Worm (Caenorhabditis elegans) whole organism, early embryonic: ENCODE measurements around the gene sas-1.
A peak's percentile ranks its signal among the peaks of the same experiment; 100 is the strongest.

ENCODE experiments used
- B0310.2 ChIP-seq: sonication (generic microtip); optimal IDR thresholded peaks from 2 replicates; lab custom pipeline; 2016; ENCODE audit warnings: mild to moderate bottlenecking, missing genetic modification characterization, missing compliant biosample characterization
- F13C5.2 ChIP-seq: sonication (generic microtip); optimal IDR thresholded peaks from 2 replicates; lab custom pipeline; 2017; ENCODE audit warnings: mild to moderate bottlenecking, missing genetic modification characterization, inconsistent platforms, missing compliant biosample characterization
- aly-1 ChIP-seq: sonication (generic microtip); optimal IDR thresholded peaks from 2 replicates; lab custom pipeline; 2016; ENCODE audit warnings: missing genetic modification characterization, missing compliant biosample characterization
- ama-1 ChIP-seq: fragments of 150-350 bp; optimal IDR thresholded peaks from 2 replicates; lab custom pipeline; 2014
- ceh-13 ChIP-seq: fragments of 200-800 bp; sonication (Bioruptor generic); optimal IDR thresholded peaks from 2 replicates; lab custom pipeline; 2018; ENCODE audit warnings: mild to moderate bottlenecking, missing genetic modification characterization, missing compliant biosample characterization
- ceh-36 ChIP-seq: sonication (generic microtip); optimal IDR thresholded peaks from 2 replicates; lab custom pipeline; 2016; ENCODE audit warnings: missing genetic modification characterization, inconsistent platforms, missing compliant biosample characterization
- ets-7 ChIP-seq: sonication (generic microtip); optimal IDR thresholded peaks from 2 replicates; lab custom pipeline; 2016; ENCODE audit warnings: missing genotype, missing genetic modification characterization, missing compliant biosample characterization
- flt-1 ChIP-seq: fragments of 200-800 bp; sonication (Bioruptor generic); IDR thresholded peaks from 2 replicates; pipeline ENCODE4 v1.3.6; 2022; ENCODE audit warnings: missing genetic modification characterization, missing compliant biosample characterization
- hmbx-1 ChIP-seq: sonication (generic microtip); optimal IDR thresholded peaks from 2 replicates; lab custom pipeline; 2016; ENCODE audit warnings: mild to moderate bottlenecking, missing genetic modification characterization, missing compliant biosample characterization
- hmg-4 ChIP-seq: fragments of 200-800 bp; sonication (Bioruptor generic); optimal IDR thresholded peaks from 2 replicates; lab custom pipeline; 2018; ENCODE audit warnings: mild to moderate bottlenecking, missing genetic modification characterization, missing compliant biosample characterization
- hnd-1 ChIP-seq: sonication (generic microtip); optimal IDR thresholded peaks from 2 replicates; lab custom pipeline; 2016; ENCODE audit warnings: missing genetic modification characterization, missing compliant biosample characterization
- pes-1 ChIP-seq: fragments of 200-800 bp; sonication (Bioruptor generic); IDR thresholded peaks from 2 replicates; pipeline ENCODE4 v1.3.6; 2022; ENCODE audit warnings: missing genetic modification reagents, missing genetic modification characterization, missing compliant biosample characterization
- scrt-1 ChIP-seq: fragments of 200-800 bp; sonication (Bioruptor generic); IDR thresholded peaks from 2 replicates; pipeline ENCODE4 v1.3.6; 2022; ENCODE audit warnings: missing genetic modification characterization, missing compliant biosample characterization
- sea-1 ChIP-seq: fragments of 200-800 bp; sonication (Bioruptor generic); conservative IDR thresholded peaks from 2 replicates; pipeline ENCODE4 v1.3.6; 2022; ENCODE audit warnings: missing genetic modification characterization, missing compliant biosample characterization
- tbx-11 ChIP-seq: fragments of 200-800 bp; sonication (Bioruptor generic); IDR thresholded peaks from 2 replicates; pipeline ENCODE4 v1.3.6; 2022; ENCODE audit warnings: missing genetic modification characterization, missing compliant biosample characterization
- tbx-37 ChIP-seq: fragments of 200-800 bp; sonication (Bioruptor generic); conservative IDR thresholded peaks from 2 replicates; pipeline ENCODE4 v1.3.6; 2022; ENCODE audit warnings: missing genetic modification reagents, missing genetic modification characterization, missing compliant biosample characterization
- tra-4 ChIP-seq: sonication (generic microtip); optimal IDR thresholded peaks from 2 replicates; lab custom pipeline; 2017; ENCODE audit warnings: missing genetic modification characterization, missing compliant biosample characterization

Gene sas-1

DNA sequence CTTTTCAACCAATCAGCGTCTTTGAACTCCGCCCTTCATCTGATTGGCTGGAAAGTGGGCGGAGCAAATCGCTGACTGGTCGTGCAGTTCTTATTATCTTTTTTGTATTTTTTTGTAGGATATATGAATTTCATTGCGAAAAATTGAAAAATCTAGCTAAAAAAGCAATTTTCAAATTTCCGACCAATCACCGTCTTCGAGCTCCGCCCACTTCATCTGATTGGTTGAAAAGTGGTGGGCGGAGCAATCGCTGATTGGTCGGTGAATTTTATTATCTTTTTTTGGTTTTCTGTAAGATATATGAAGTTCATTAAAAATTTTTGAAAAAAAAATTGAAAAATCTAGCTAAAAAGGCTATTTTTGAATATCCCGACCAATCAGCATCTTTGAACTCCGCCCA is 19.0 kb upstream of the sas-1 start:
- no peak for TF ChIP-seq B0310.2 (tag; lab: Kevin White, UChicago)
- no peak for TF ChIP-seq sea-1
- no peak for TF ChIP-seq aly-1 (tag; lab: Kevin White, UChicago)
- no peak for TF ChIP-seq hmbx-1
- TF ChIP-seq ama-1: no peak
- TF ChIP-seq scrt-1 (GFP tag; lab: Robert Waterston, UW): no peak
- TF ChIP-seq tbx-11 (GFP tag; lab: Robert Waterston, UW): no peak
- TF ChIP-seq hnd-1 (tag; lab: Kevin White, UChicago): no peak
- no peak for TF ChIP-seq tbx-37
- TF ChIP-seq F13C5.2 (tag; lab: Kevin White, UChicago): no peak
- no peak for TF ChIP-seq hmg-4
- no peak for TF ChIP-seq ceh-13 (GFP tag; lab: Kevin White, UChicago)
- no peak for TF ChIP-seq flt-1 (GFP tag; lab: Robert Waterston, UW)
- TF ChIP-seq ets-7 (tag; lab: Kevin White, UChicago): no peak
- no peak for TF ChIP-seq ceh-36 (tag; lab: Kevin White, UChicago)
- TF ChIP-seq tra-4: no peak
- TF ChIP-seq pes-1 (GFP tag; lab: Robert Waterston, UW): no peak

DNA sequence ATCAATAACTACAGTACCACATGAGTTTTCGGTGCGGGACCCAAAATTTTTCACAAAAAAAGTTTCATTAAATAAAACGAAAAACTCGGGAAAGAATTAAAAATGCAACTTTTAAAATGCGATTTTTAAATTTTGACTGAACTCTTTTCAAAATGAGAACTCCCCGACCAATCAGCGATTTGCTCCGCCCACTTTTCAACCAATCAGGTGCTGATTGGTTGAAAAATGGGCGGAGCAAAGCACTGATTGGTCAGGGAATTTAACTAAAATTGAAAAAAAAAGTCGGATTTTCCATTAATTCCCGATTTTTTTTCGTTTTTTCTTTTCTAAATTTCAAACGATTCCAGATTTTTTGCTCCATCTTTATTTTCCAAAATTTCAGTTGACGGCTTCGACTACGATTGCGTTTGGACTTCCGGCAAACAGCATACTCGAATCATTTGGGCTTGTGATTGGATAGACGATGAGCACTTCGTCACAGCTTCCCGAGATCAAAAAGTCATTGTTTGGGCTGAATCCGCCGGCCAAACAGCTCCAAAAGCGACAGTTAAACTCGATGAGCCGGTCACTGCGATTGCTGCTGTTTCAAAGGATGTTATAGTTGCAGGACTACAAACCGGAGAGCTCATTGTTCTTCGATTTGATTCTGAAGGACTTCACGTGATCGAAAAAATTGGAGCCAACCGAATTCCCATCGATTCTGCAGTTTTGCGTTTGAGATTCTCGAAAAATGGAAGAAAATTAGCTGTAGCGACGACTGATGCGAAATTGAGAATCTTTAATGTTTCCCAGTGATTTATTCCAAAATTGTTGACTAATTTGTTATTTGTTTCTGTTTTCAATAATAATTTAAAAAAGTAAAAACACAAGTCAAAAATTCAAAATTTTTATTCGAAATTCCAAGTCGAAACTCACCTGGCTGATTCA is 13.7 kb upstream of the sas-1 start:
- TF ChIP-seq aly-1 (tag; lab: Kevin White, UChicago) (peak; percentile 40), ets-7 (tag; lab: Kevin White, UChicago) (no peak), ceh-36 (tag; lab: Kevin White, UChicago) (no peak), scrt-1 (GFP tag; lab: Robert Waterston, UW) (no peak), tbx-11 (GFP tag; lab: Robert Waterston, UW) (no peak), hmg-4 (peak; percentile 41), ceh-13 (GFP tag; lab: Kevin White, UChicago) (no peak), sea-1 (no peak), flt-1 (GFP tag; lab: Robert Waterston, UW) (no peak), tbx-37 (no peak), ama-1 (peak; percentile 88), B0310.2 (tag; lab: Kevin White, UChicago) (no peak), hmbx-1 (no peak), pes-1 (GFP tag; lab: Robert Waterston, UW) (no peak), F13C5.2 (tag; lab: Kevin White, UChicago) (no peak), hnd-1 (tag; lab: Kevin White, UChicago) (no peak), tra-4 (no peak)

DNA sequence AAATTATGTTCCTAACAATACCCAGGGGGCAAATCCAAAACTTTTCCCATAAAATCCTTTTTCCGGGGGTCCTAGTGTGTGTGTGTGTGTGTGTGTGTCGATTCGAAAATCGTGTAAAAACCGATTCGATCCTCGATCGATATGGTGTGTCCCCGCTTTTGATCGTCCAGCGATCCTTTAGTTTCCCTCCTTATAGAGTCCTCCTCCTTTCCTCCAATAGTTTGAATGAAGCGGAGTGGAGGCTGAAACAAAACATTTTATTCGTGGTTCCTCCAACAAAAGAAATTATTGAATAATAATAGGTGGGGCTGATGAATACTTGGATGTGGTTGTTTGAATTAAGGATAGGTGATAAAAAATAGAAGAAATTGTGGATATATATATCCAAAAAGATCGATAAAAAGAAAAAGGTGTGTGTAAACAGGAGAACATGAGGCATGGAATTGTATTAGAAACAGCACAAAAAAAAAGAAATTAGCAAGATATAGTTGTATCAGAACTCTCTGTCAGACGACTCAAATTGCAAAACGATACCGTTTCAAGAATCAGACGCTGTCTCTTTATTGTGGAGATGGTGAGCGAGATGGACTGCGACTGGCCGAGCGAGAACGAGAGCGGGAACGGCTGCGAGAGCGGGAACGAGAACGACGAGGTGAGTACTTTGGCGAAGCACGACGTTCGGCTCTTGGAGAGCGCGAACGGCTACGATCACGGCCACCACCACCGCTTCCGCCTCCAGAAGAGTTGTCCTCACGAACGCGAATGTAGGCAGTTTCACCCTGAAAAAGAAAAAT is 12.6 kb upstream of the sas-1 start:
- TF ChIP-seq pes-1 (GFP tag; lab: Robert Waterston, UW): no peak
- no peak for TF ChIP-seq hmbx-1
- no peak for TF ChIP-seq flt-1 (GFP tag; lab: Robert Waterston, UW)
- no peak for TF ChIP-seq ceh-36 (tag; lab: Kevin White, UChicago)
- no peak for TF ChIP-seq hmg-4
- TF ChIP-seq ama-1: peak; percentile 34

ce11 chrIII:12687382-12687781 is 11.9 kb upstream of the sas-1 start:
- TF ChIP-seq tbx-11 (GFP tag; lab: Robert Waterston, UW) (no peak), tra-4 (no peak), scrt-1 (GFP tag; lab: Robert Waterston, UW) (no peak), tbx-37 (no peak), aly-1 (tag; lab: Kevin White, UChicago) (no peak), pes-1 (GFP tag; lab: Robert Waterston, UW) (no peak), B0310.2 (tag; lab: Kevin White, UChicago) (no peak), ceh-36 (tag; lab: Kevin White, UChicago) (no peak), F13C5.2 (tag; lab: Kevin White, UChicago) (no peak), hnd-1 (tag; lab: Kevin White, UChicago) (no peak), hmg-4 (no peak), ama-1 (no peak), flt-1 (GFP tag; lab: Robert Waterston, UW) (no peak), hmbx-1 (no peak)

- peak; percentile 28 for TF ChIP-seq F13C5.2 (tag; lab: Kevin White, UChicago)
- no peak for TF ChIP-seq sea-1
These were observed 11.4 kb upstream of the sas-1 start, which contains the start of the genes rsp-3 and spin-4 for ce11 chrIII:12687872-12688375. Gene rsp-3 (minus strand): TSS chrIII:12687922. Gene spin-4 (plus strand): TSS chrIII:12688318.

DNA sequence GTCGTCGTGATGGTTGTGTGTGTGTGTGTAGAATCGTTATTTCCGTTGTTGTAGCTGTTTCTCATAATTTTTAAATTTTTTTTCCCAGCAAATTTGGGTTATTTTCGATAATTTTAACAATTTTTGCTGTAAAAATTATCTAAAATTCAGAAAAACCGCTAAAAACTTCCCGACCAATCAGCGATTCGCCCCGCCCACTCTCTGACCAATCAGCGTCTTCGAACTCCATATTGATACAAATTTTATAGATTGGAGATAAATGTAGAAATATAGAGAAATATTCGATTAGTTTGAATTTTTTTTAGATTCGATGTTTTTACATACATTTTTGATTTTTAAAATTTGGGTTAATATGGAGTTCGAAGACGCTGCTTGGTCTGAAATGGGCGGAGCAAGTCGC is 1.7 kb upstream of the sas-1 start:
- TF ChIP-seq tbx-37 (no peak), hmg-4 (no peak), scrt-1 (GFP tag; lab: Robert Waterston, UW) (no peak), ama-1 (no peak), hmbx-1 (no peak), tbx-11 (GFP tag; lab: Robert Waterston, UW) (no peak), flt-1 (GFP tag; lab: Robert Waterston, UW) (no peak), ceh-13 (GFP tag; lab: Kevin White, UChicago) (no peak), pes-1 (GFP tag; lab: Robert Waterston, UW) (no peak)

DNA sequence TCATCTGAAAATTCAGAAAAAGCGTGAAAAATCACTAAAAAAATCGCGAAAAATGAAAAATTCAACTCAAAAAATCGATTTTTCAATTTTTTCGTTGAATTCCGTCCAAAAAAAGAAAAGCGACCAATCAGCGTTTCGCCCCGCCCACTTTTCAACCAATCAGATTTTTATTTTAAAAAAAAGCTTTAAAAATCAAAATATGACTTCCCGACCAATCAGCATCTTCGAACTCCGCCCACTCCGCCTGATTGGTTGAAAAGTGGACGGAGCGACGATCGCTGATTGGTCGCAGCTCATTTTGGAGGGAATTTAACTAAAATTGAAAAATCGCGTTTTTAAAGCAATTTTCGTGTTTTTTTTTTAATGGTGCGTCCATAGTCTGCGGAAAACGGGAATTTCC is 3.1 kb downstream of the sas-1 start:
- TF ChIP-seq tra-4 (no peak), aly-1 (tag; lab: Kevin White, UChicago) (no peak), ama-1 (no peak), F13C5.2 (tag; lab: Kevin White, UChicago) (no peak), hmg-4 (no peak), tbx-37 (no peak), ceh-13 (GFP tag; lab: Kevin White, UChicago) (no peak), tbx-11 (GFP tag; lab: Robert Waterston, UW) (no peak), ets-7 (tag; lab: Kevin White, UChicago) (no peak)
